Fruit fly (Drosophila melanogaster): ENCODE data around the gene SecS.

The SecS gene

dm6 chr3R:5601044-5601523 is at the start of gene SecS, which contains the start of gene kra (continued):
- TF ChIP-seq CG6276 (GFP tag; optimal IDR thresholded peaks at IDR 0.05) (no peak), CG8632 (GFP tag; optimal IDR thresholded peaks at IDR 0.05) (peak; percentile 46), CG7368 (GFP tag; optimal IDR thresholded peaks at IDR 0.05) (no peak), CG8319 (GFP tag; optimal IDR thresholded peaks at IDR 0.05) (peak; percentile 39), CG31627 (GFP tag; optimal IDR thresholded peaks at IDR 0.05) (peak; percentile 68), CG11762 (GFP tag; optimal IDR thresholded peaks at IDR 0.05; ENCODE audit: insufficient read depth) (peak; percentile 45), net (GFP tag; optimal IDR thresholded peaks at IDR 0.05) (no peak), Hr4 (GFP tag; optimal IDR thresholded peaks at IDR 0.05) (peak; percentile 79)

dm6 chr3R:5551593-5551992 is 49.6 kb upstream of the SecS start:
- TF ChIP-seq cyc (GFP tag; optimal IDR thresholded peaks at IDR 0.05) (no peak), dac (GFP tag; optimal IDR thresholded peaks at IDR 0.05) (no peak), Met (GFP tag; optimal IDR thresholded peaks at IDR 0.05) (no peak), fd59A (GFP tag; optimal IDR thresholded peaks at IDR 0.05) (no peak)

dm6 chr3R:5554082-5554481 is 47.2 kb upstream of the SecS start, which contains the start of gene Pcmt:
TSS of gene Pcmt (minus strand) at chr3R:5554316.
- TF ChIP-seq CG8632 (GFP tag; optimal IDR thresholded peaks at IDR 0.05), result no peak
- peak; percentile 2 for TF ChIP-seq esn (GFP tag; optimal IDR thresholded peaks at IDR 0.05)
- no peak for TF ChIP-seq CG8319 (GFP tag; optimal IDR thresholded peaks at IDR 0.05)

- TF ChIP-seq Ets96B (tag; optimal IDR thresholded peaks at IDR 0.05) (no peak), CG3032 (tag; optimal IDR thresholded peaks at IDR 0.05) (no peak), CG1621 (tag; optimal IDR thresholded peaks at IDR 0.05) (no peak), dac (GFP tag; optimal IDR thresholded peaks at IDR 0.05) (no peak), Hr39 (GFP tag; optimal IDR thresholded peaks at IDR 0.05) (no peak), achi (GFP tag; optimal IDR thresholded peaks at IDR 0.05) (no peak), CG6808 (GFP tag; optimal IDR thresholded peaks at IDR 0.05) (no peak), CG9139 (GFP tag; optimal IDR thresholded peaks at IDR 0.05) (no peak), esn (GFP tag; optimal IDR thresholded peaks at IDR 0.05) (no peak), CG6854 (GFP tag; optimal IDR thresholded peaks at IDR 0.05) (no peak), lz (GFP tag; optimal IDR thresholded peaks at IDR 0.05) (no peak)
Measured at dm6 chr3R:5554852-5555251, 46.4 kb upstream of the SecS start, which contains the start of gene Snm1. TSS of gene Snm1 (plus strand) at chr3R:5555084.

dm6 chr3R:5562956-5563355 is 38.3 kb upstream of the SecS start:
- TF ChIP-seq CG10631 (GFP tag; optimal IDR thresholded peaks at IDR 0.05) (no peak), vri (GFP tag; optimal IDR thresholded peaks at IDR 0.05) (no peak), CG10669 (GFP tag; optimal IDR thresholded peaks at IDR 0.05) (no peak), CG3032 (tag; optimal IDR thresholded peaks at IDR 0.05) (no peak), CG6792 (GFP tag; optimal IDR thresholded peaks at IDR 0.05) (no peak), svp (GFP tag) (peak; percentile 97), CG6163 (GFP tag; IDR thresholded peaks at IDR 0.05) (no peak)

dm6 chr3R:5563420-5563819 is 37.8 kb upstream of the SecS start, which contains the start of gene Pi4KIIalpha:
TSS of gene Pi4KIIalpha (minus strand) at chr3R:5563652.
- TF ChIP-seq CG11762 (GFP tag; optimal IDR thresholded peaks at IDR 0.05; ENCODE audit: insufficient read depth) (no peak), Sox14 (GFP tag; optimal IDR thresholded peaks at IDR 0.05) (peak; percentile 12), topi (GFP tag; optimal IDR thresholded peaks at IDR 0.05) (no peak), dac (GFP tag; optimal IDR thresholded peaks at IDR 0.05) (no peak), Eip93F (GFP tag; optimal IDR thresholded peaks at IDR 0.05) (no peak), CG31627 (GFP tag; optimal IDR thresholded peaks at IDR 0.05) (no peak), Sox102F (GFP tag; optimal IDR thresholded peaks at IDR 0.05) (no peak), dsx (GFP tag; optimal IDR thresholded peaks at IDR 0.05; ENCODE audit: poor library complexity, severe bottlenecking) (no peak)

Data from whole organism, prepupa.